Fruit fly (Drosophila melanogaster) whole organism, embryonic: ENCODE measurements around the gene Psa.

Source experiments
- ATbp ChIP-seq: fragments of 200-800 bp; sonication (Bioruptor generic); optimal IDR thresholded peaks from 2 replicates; lab custom pipeline; 2017; ENCODE audit warnings: missing biosample characterization, mild to moderate bottlenecking, missing genetic modification characterization, missing genetic modification reagents
- B-H1 ChIP-seq: fragments of 200-800 bp; sonication (Bioruptor generic); IDR thresholded peaks from 3 replicates; pipeline ENCODE4 v1.3.6; 2022; ENCODE audit warnings: missing biosample characterization, missing genetic modification characterization
- CG10565 ChIP-seq: fragments of 200-800 bp; sonication (Bioruptor generic); optimal IDR thresholded peaks from 3 replicates; lab custom pipeline; 2016; ENCODE audit warnings: missing biosample characterization, mild to moderate bottlenecking, missing genetic modification characterization
- CG11093 ChIP-seq: fragments of 200-800 bp; sonication (Bioruptor generic); IDR thresholded peaks from 3 replicates; pipeline ENCODE4 v1.3.6; 2022; ENCODE audit warnings: missing biosample characterization, missing genetic modification characterization
- CG1233 ChIP-seq: fragments of 200-800 bp; sonication (Bioruptor generic); optimal IDR thresholded peaks from 4 replicates; lab custom pipeline; 2018; ENCODE audit warnings: missing biosample characterization, mild to moderate bottlenecking, missing genetic modification characterization
- CG13424 ChIP-seq: fragments of 200-800 bp; sonication (Bioruptor generic); optimal IDR thresholded peaks from 2 replicates; lab custom pipeline; 2019; ENCODE audit warnings: missing biosample characterization, mild to moderate bottlenecking, missing genetic modification characterization, moderate library complexity
- CG13894 ChIP-seq: fragments of 200-800 bp; sonication (Bioruptor generic); optimal IDR thresholded peaks from 3 replicates; lab custom pipeline; 2018; ENCODE audit warnings: missing biosample characterization, mild to moderate bottlenecking, missing genetic modification characterization, moderate library complexity
- CG17829 ChIP-seq: fragments of 200-800 bp; optimal IDR thresholded peaks from 2 replicates; lab custom pipeline; 2019; ENCODE audit warnings: missing biosample characterization, mild to moderate bottlenecking, missing genetic modification characterization, moderate library complexity
- CG18476 ChIP-seq: fragments of 200-800 bp; sonication (Bioruptor generic); optimal IDR thresholded peaks from 2 replicates; lab custom pipeline; 2016; ENCODE audit warnings: missing biosample characterization, mild to moderate bottlenecking, missing genetic modification characterization
- CG31388 ChIP-seq: fragments of 200-800 bp; sonication (Bioruptor generic); optimal IDR thresholded peaks from 2 replicates; lab custom pipeline; 2016; ENCODE audit warnings: missing biosample characterization, missing genetic modification characterization
- CG32767 ChIP-seq: fragments of 200-800 bp; sonication (Bioruptor generic); IDR thresholded peaks from 2 replicates; pipeline ENCODE4 v1.3.6; 2022; ENCODE audit warnings: missing biosample characterization, missing genetic modification characterization
- CG33557 ChIP-seq: fragments of 200-800 bp; sonication (Bioruptor generic); optimal IDR thresholded peaks from 2 replicates; lab custom pipeline; 2019; ENCODE audit warnings: missing biosample characterization, mild to moderate bottlenecking, missing genetic modification characterization, moderate library complexity
- CG4617 ChIP-seq: fragments of 200-800 bp; sonication (Bioruptor generic); optimal IDR thresholded peaks from 3 replicates; lab custom pipeline; 2016; ENCODE audit warnings: missing biosample characterization, missing genetic modification characterization, borderline replicate concordance
- CG5180 ChIP-seq: fragments of 200-800 bp; sonication (Bioruptor generic); optimal IDR thresholded peaks from 3 replicates; lab custom pipeline; 2017; ENCODE audit warnings: missing biosample characterization, missing genetic modification characterization, mild to moderate bottlenecking, moderate library complexity, missing genetic modification reagents
- CG6765 ChIP-seq: fragments of 200-800 bp; sonication (Bioruptor generic); optimal IDR thresholded peaks from 3 replicates; lab custom pipeline; 2017; ENCODE audit warnings: missing biosample characterization, mild to moderate bottlenecking, missing genetic modification characterization
- CG6854 ChIP-seq: fragments of 200-800 bp; sonication (Bioruptor generic); optimal IDR thresholded peaks from 3 replicates; lab custom pipeline; 2017; ENCODE audit warnings: missing biosample characterization, mild to moderate bottlenecking, missing genetic modification characterization
- CG7786 ChIP-seq: fragments of 200-800 bp; sonication (Bioruptor generic); optimal IDR thresholded peaks from 2 replicates; lab custom pipeline; 2016; ENCODE audit warnings: missing biosample characterization, missing genetic modification characterization
- CG8478 ChIP-seq: fragments of >200 bp; optimal IDR thresholded peaks from 2 replicates; lab custom pipeline; 2018
- CG9727 ChIP-seq: fragments of 200-800 bp; sonication (Bioruptor generic); optimal IDR thresholded peaks from 3 replicates; lab custom pipeline; 2017; ENCODE audit warnings: missing biosample characterization, mild to moderate bottlenecking, missing genetic modification characterization
- D19B ChIP-seq: fragments of 200-800 bp; sonication (Bioruptor generic); optimal IDR thresholded peaks from 2 replicates; lab custom pipeline; 2017; ENCODE audit warnings: missing biosample characterization, mild to moderate bottlenecking, missing genetic modification characterization
- Hmr ChIP-seq: fragments of 200-800 bp; sonication (Bioruptor generic); optimal IDR thresholded peaks from 3 replicates; lab custom pipeline; 2017; ENCODE audit warnings: mild to moderate bottlenecking, missing biosample characterization, missing genetic modification reagents, missing genetic modification characterization
- Kr ChIP-seq: fragments of 200-800 bp; sonication (Bioruptor generic); optimal IDR thresholded peaks from 2 replicates; lab custom pipeline; 2017; ENCODE audit warnings: missing biosample characterization, mild to moderate bottlenecking, missing genetic modification characterization
- Lim3 ChIP-seq: fragments of 200-800 bp; sonication (Bioruptor generic); IDR thresholded peaks from 2 replicates; pipeline ENCODE4 v1.3.6; 2022; ENCODE audit warnings: missing biosample characterization, missing genetic modification characterization
- Oaz ChIP-seq: fragments of 200-800 bp; sonication (Bioruptor generic); IDR thresholded peaks from 2 replicates; pipeline ENCODE4 v1.3.6; 2022; ENCODE audit warnings: missing biosample characterization, missing genetic modification characterization
- PHDP ChIP-seq: fragments of 200-800 bp; sonication (Bioruptor generic); optimal IDR thresholded peaks from 3 replicates; lab custom pipeline; 2018; ENCODE audit warnings: missing biosample characterization, mild to moderate bottlenecking, missing genetic modification characterization, moderate library complexity
- Poxn ChIP-seq: fragments of 200-800 bp; sonication (Bioruptor generic); IDR thresholded peaks from 2 replicates; pipeline ENCODE4 v1.3.6; 2022; ENCODE audit warnings: missing biosample characterization, missing genetic modification characterization
- Scr ChIP-seq: fragments of 200-800 bp; sonication (Bioruptor generic); IDR thresholded peaks from 2 replicates; pipeline ENCODE4 v1.3.6; 2022; ENCODE audit warnings: missing biosample characterization, missing genetic modification characterization; ENCODE audit not compliant: partially characterized antibody
- Ssrp ChIP-seq: fragments of 200-800 bp; sonication (Bioruptor generic); optimal IDR thresholded peaks from 2 replicates; lab custom pipeline; 2018; ENCODE audit warnings: missing biosample characterization, mild to moderate bottlenecking, missing genetic modification characterization, moderate library complexity
- YL-1 ChIP-seq: fragments of 200-800 bp; sonication (Bioruptor generic); optimal IDR thresholded peaks from 3 replicates; lab custom pipeline; 2017; ENCODE audit warnings: missing biosample characterization, mild to moderate bottlenecking, missing genetic modification characterization
- btn ChIP-seq: fragments of 200-800 bp; sonication (Bioruptor generic); optimal IDR thresholded peaks from 2 replicates; lab custom pipeline; 2016; ENCODE audit warnings: missing biosample characterization, missing genetic modification characterization
- chinmo ChIP-seq: fragments of 200-800 bp; sonication (Bioruptor generic); IDR thresholded peaks from 4 replicates; pipeline ENCODE4 v1.3.6; 2022; ENCODE audit warnings: missing biosample characterization, missing genetic modification characterization; ENCODE audit not compliant: partially characterized antibody
- crc ChIP-seq: fragments of 200-800 bp; sonication (Bioruptor generic); optimal IDR thresholded peaks from 2 replicates; lab custom pipeline; 2016; ENCODE audit warnings: missing biosample characterization, missing genetic modification characterization
- crol ChIP-seq: fragments of 200-800 bp; sonication (Bioruptor generic); IDR thresholded peaks from 2 replicates; pipeline ENCODE4 v1.3.6; 2022; ENCODE audit warnings: missing biosample characterization, missing genetic modification characterization
- dan ChIP-seq: fragments of 200-800 bp; sonication (Bioruptor generic); IDR thresholded peaks from 2 replicates; pipeline ENCODE4 v1.3.6; 2022; ENCODE audit warnings: missing biosample characterization, missing genetic modification characterization
- dmrt99B ChIP-seq: fragments of 200-800 bp; sonication (Bioruptor generic); optimal IDR thresholded peaks from 2 replicates; lab custom pipeline; 2018; ENCODE audit warnings: missing biosample characterization, mild to moderate bottlenecking, missing genetic modification characterization, moderate library complexity
- gce ChIP-seq: fragments of 200-800 bp; sonication (Bioruptor generic); IDR thresholded peaks from 3 replicates; pipeline ENCODE4 v1.3.6; 2022; ENCODE audit warnings: missing biosample characterization, missing genetic modification characterization
- lola ChIP-seq, 3 experiments: fragments of >200 bp in 2 of 3; fragments of 200-800 bp in 1 of 3; sonication (Bioruptor generic) in 1 of 3; optimal IDR thresholded peaks; 2 replicates each; lab custom pipeline; 2017 to 2019; ENCODE audit warnings: missing biosample characterization in 3 of 3, missing genetic modification characterization in 3 of 3, mild to moderate bottlenecking in 1 of 3, moderate library complexity in 1 of 3
- nmo ChIP-seq: fragments of 200-800 bp; sonication (Bioruptor generic); optimal IDR thresholded peaks from 2 replicates; lab custom pipeline; 2018; ENCODE audit warnings: missing biosample characterization, mild to moderate bottlenecking, missing genetic modification characterization, moderate library complexity
- oc ChIP-seq: fragments of 200-800 bp; sonication (Bioruptor generic); optimal IDR thresholded peaks from 2 replicates; lab custom pipeline; 2018; ENCODE audit warnings: missing biosample characterization, mild to moderate bottlenecking, missing genetic modification characterization, moderate library complexity
- onecut ChIP-seq: fragments of 200-800 bp; sonication (Bioruptor generic); IDR thresholded peaks from 2 replicates; pipeline ENCODE4 v1.3.6; 2022; ENCODE audit warnings: missing biosample characterization, missing genetic modification characterization
- pita ChIP-seq: fragments of 200-800 bp; sonication (Bioruptor generic); optimal IDR thresholded peaks from 2 replicates; lab custom pipeline; 2017; ENCODE audit warnings: missing biosample characterization, mild to moderate bottlenecking, missing genetic modification characterization
- sna ChIP-seq: fragments of 200-800 bp; sonication (Bioruptor generic); IDR thresholded peaks from 2 replicates; pipeline ENCODE4 v1.3.6; 2022; ENCODE audit warnings: missing biosample characterization, missing genetic modification characterization; ENCODE audit not compliant: partially characterized antibody
- sqz ChIP-seq: fragments of 200-800 bp; sonication (Bioruptor generic); optimal IDR thresholded peaks from 3 replicates; lab custom pipeline; 2018; ENCODE audit warnings: missing biosample characterization, mild to moderate bottlenecking, missing genetic modification characterization
- tio ChIP-seq: fragments of 200-800 bp; sonication (Bioruptor generic); optimal IDR thresholded peaks from 2 replicates; lab custom pipeline; 2017; ENCODE audit warnings: missing biosample characterization, missing genetic modification characterization, inconsistent platforms
- tx ChIP-seq: fragments of 200-800 bp; sonication (Bioruptor generic); optimal IDR thresholded peaks from 2 replicates; lab custom pipeline; 2016; ENCODE audit warnings: missing biosample characterization, missing genetic modification characterization
- unc-4 ChIP-seq: fragments of 200-800 bp; sonication (Bioruptor generic); IDR thresholded peaks from 2 replicates; pipeline ENCODE4 v1.3.6; 2022; ENCODE audit warnings: missing biosample characterization, missing genetic modification characterization; ENCODE audit not compliant: partially characterized antibody
- unpg ChIP-seq: fragments of 200-800 bp; sonication (Bioruptor generic); optimal IDR thresholded peaks from 3 replicates; lab custom pipeline; 2018; ENCODE audit warnings: missing biosample characterization, mild to moderate bottlenecking, missing genetic modification characterization, moderate library complexity
- wek ChIP-seq: fragments of 200-800 bp; sonication (Bioruptor generic); optimal IDR thresholded peaks from 3 replicates; lab custom pipeline; 2018; ENCODE audit warnings: missing biosample characterization, mild to moderate bottlenecking, missing genetic modification characterization, moderate library complexity
- zfh2 ChIP-seq: fragments of 200-800 bp; sonication (Bioruptor generic); optimal IDR thresholded peaks from 2 replicates; lab custom pipeline; 2016; ENCODE audit warnings: missing biosample characterization, missing genetic modification characterization

Gene Psa

DNA sequence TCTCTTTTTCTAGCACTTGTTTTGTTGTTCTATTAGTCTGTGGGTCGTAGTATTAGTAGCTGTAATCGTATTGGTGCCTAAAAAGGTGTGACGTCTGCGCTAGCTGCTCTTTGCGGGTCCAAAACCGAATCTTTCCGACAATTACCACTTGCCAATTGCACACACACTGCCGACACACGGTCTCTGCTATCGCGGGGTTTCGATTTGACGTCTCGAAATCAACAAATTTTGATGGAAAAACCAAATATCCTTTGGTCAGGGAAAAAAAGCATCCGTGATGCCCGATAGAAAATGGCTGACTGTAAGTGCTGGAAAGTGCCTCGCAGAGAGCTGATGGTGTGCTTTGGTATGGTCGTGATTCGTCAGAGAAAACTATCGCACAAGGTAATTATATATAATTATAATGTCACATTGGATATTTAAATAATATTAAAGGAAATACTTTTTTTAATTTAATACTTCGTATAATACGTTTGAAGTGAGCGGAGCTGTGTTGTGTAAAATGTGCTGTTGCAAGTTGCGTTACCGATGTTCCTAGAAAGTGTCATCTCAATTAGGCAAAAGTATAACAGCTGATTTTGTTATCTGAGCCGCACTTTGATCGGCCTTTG is 55.6 kb downstream of the Psa start, which contains the start of the genes Pex10 and CG12099 (continued):
- TF ChIP-seq ATbp (GFP tag; lab: Kevin White, UChicago) (peak; percentile 70), CG11093 (peak; percentile 78; the same call in 2 of the 3 replicates), CG32767 (GFP tag; lab: Robert Waterston, UW) (peak; percentile 84), CG7786 (GFP tag; lab: Kevin White, UChicago) (peak; percentile 48), wek (GFP tag; lab: Kevin White, UChicago) (no peak), oc (tag; lab: Kevin White, UChicago) (no peak), tio (GFP tag; lab: Kevin White, UChicago) (no peak), dmrt99B (no peak), unc-4 (GFP tag; lab: Robert Waterston, UW) (peak; percentile 96), crc (GFP tag; lab: Kevin White, UChicago) (no peak), CG4617 (GFP tag; lab: Kevin White, UChicago) (peak; percentile 86), gce (GFP tag; lab: Robert Waterston, UW) (0 out of 3 replicates have a peak, but pooled peaks have one; percentile 57), Scr (GFP tag; lab: Robert Waterston, UW) (peak; percentile 97), CG13424 (peak; percentile 92), Kr (no peak), pita (GFP tag; lab: Kevin White, UChicago) (no peak), CG1233 (peak; percentile 75), D19B (GFP tag; lab: Kevin White, UChicago) (no peak), tx (GFP tag; lab: Kevin White, UChicago) (peak; percentile 56), Ssrp (tag; lab: Kevin White, UChicago) (peak; percentile 82), CG8478 (lab: Kevin White, UChicago) (no peak), CG6765 (GFP tag; lab: Kevin White, UChicago) (peak; percentile 50), dan (peak; percentile 77), CG10565 (GFP tag; lab: Kevin White, UChicago) (no peak), chinmo (GFP tag; lab: Robert Waterston, UW) (peak; percentile 45; the same call in 1 of the 4 replicates), onecut (GFP tag; lab: Robert Waterston, UW) (peak; percentile 75), CG33557 (GFP tag; lab: Kevin White, UChicago) (peak; percentile 84), Oaz (GFP tag; lab: Robert Waterston, UW) (peak; percentile 75), zfh2 (peak; percentile 82), CG9727 (GFP tag; lab: Kevin White, UChicago) (peak; percentile 91), CG5180 (GFP tag; lab: Kevin White, UChicago) (no peak), crol (GFP tag; lab: Robert Waterston, UW) (0 out of 2 replicates have a peak, but pooled peaks have one; percentile 32), unpg (GFP tag; lab: Kevin White, UChicago) (peak; percentile 86), PHDP (tag; lab: Kevin White, UChicago) (peak; percentile 74), CG13894 (no peak), Hmr (GFP tag; lab: Kevin White, UChicago) (peak; percentile 89), sna (GFP tag; lab: Robert Waterston, UW) (peak; percentile 95), nmo (GFP tag; lab: Kevin White, UChicago) (peak; percentile 94), YL-1 (peak; percentile 99), CG6854 (peak; percentile 31), sqz (no peak), B-H1 (GFP tag; lab: Robert Waterston, UW) (peak; percentile 84), Lim3 (peak; percentile 72), Poxn (GFP tag; lab: Robert Waterston, UW) (peak; percentile 73), CG18476 (peak; percentile 84), CG31388 (GFP tag; lab: Kevin White, UChicago) (peak; percentile 64), btn (GFP tag; lab: Kevin White, UChicago) (no peak), CG17829 (tag; lab: Kevin White, UChicago) (peak; percentile 92), lola (GFP tag; optimal IDR thresholded peaks at IDR 0.05; lab: Kevin White, UChicago) (peak in 1 of 3 experiments; percentile 89)
